Worm (Caenorhabditis elegans) whole organism, L2 larva: Measurements from ENCODE around the gene B0280.11.

ENCODE experiments used
- C34F6.9 ChIP-seq: fragments of 150-350 bp; optimal IDR thresholded peaks from 2 replicates; lab custom pipeline; 2014; ENCODE audit warnings: missing biosample characterization, missing genetic modification characterization
- R02D3.7 ChIP-seq: fragments of 150-350 bp; optimal IDR thresholded peaks from 2 replicates; lab custom pipeline; 2014; ENCODE audit warnings: missing biosample characterization, missing genetic modification characterization
- Y55F3AM.14 ChIP-seq: fragments of 200-800 bp; sonication (Bioruptor generic); optimal IDR thresholded peaks from 2 replicates; lab custom pipeline; 2018; ENCODE audit warnings: mild to moderate bottlenecking, missing genetic modification characterization, missing compliant biosample characterization
- ZK546.5 ChIP-seq: sonication (generic microtip); optimal IDR thresholded peaks from 2 replicates; lab custom pipeline; 2017; ENCODE audit warnings: missing biosample characterization, missing genetic modification characterization
- alr-1 ChIP-seq: fragments of 150-350 bp; optimal IDR thresholded peaks from 2 replicates; lab custom pipeline; 2014; ENCODE audit warnings: missing biosample characterization, missing genetic modification characterization
- ama-1 ChIP-seq: fragments of 150-350 bp; optimal IDR thresholded peaks from 2 replicates; lab custom pipeline; 2018; ENCODE audit warnings: inconsistent platforms
- blmp-1 ChIP-seq: sonication (generic microtip); optimal IDR thresholded peaks from 2 replicates; lab custom pipeline; 2017; ENCODE audit warnings: missing genetic modification characterization, mild to moderate bottlenecking, missing compliant biosample characterization, antibody characterized with exemption, moderate library complexity; ENCODE audit not compliant: insufficient read depth
- ceh-16 ChIP-seq: fragments of 150-350 bp; optimal IDR thresholded peaks from 2 replicates; lab custom pipeline; 2014; ENCODE audit warnings: missing biosample characterization, missing genetic modification characterization
- ceh-82 ChIP-seq: fragments of 150-350 bp; optimal IDR thresholded peaks from 2 replicates; lab custom pipeline; 2014; ENCODE audit warnings: missing biosample characterization, missing genetic modification characterization
- crh-2 ChIP-seq: sonication (generic microtip); optimal IDR thresholded peaks from 2 replicates; lab custom pipeline; 2017; ENCODE audit warnings: missing biosample characterization, missing genetic modification characterization
- dmd-4 ChIP-seq: sonication (generic microtip); optimal IDR thresholded peaks from 2 replicates; lab custom pipeline; 2017; ENCODE audit warnings: missing biosample characterization, missing genetic modification characterization
- egl-27 ChIP-seq: sonication (generic microtip); optimal IDR thresholded peaks from 3 replicates; lab custom pipeline; 2017; ENCODE audit warnings: missing biosample characterization, missing genetic modification reagents, missing genetic modification characterization
- elt-1 ChIP-seq: fragments of 150-350 bp; optimal IDR thresholded peaks from 2 replicates; lab custom pipeline; 2014; ENCODE audit warnings: missing biosample characterization, missing genetic modification characterization
- elt-3 ChIP-seq: sonication (generic microtip); optimal IDR thresholded peaks from 2 replicates; lab custom pipeline; 2017; ENCODE audit warnings: missing biosample characterization, missing genetic modification characterization
- fos-1 ChIP-seq: fragments of 150-350 bp; optimal IDR thresholded peaks from 2 replicates; lab custom pipeline; 2014; ENCODE audit warnings: missing biosample characterization, missing genetic modification characterization
- gmeb-1 ChIP-seq: fragments of 150-350 bp; optimal IDR thresholded peaks from 2 replicates; lab custom pipeline; 2014; ENCODE audit warnings: missing biosample characterization, missing genetic modification characterization
- lin-11 ChIP-seq: fragments of 150-350 bp; sonication (generic microtip); optimal IDR thresholded peaks from 2 replicates; lab custom pipeline; 2014; ENCODE audit warnings: missing biosample characterization, missing genetic modification characterization, inconsistent platforms, mixed read lengths
- lin-13 ChIP-seq: fragments of 150-350 bp; optimal IDR thresholded peaks from 2 replicates; lab custom pipeline; 2014; ENCODE audit warnings: missing biosample characterization, missing genetic modification reagents, missing genetic modification characterization
- lin-39 ChIP-seq: fragments of 150-350 bp; optimal IDR thresholded peaks from 2 replicates; lab custom pipeline; 2014; ENCODE audit warnings: missing biosample characterization, missing genetic modification reagents, missing genetic modification characterization
- lsy-2 ChIP-seq, 2 experiments: fragments of 150-350 bp in 1 of 2; sonication (generic microtip) in 1 of 2; optimal IDR thresholded peaks; 2 replicates each; lab custom pipeline; 2014 to 2017; ENCODE audit warnings: missing biosample characterization in 2 of 2, missing genetic modification characterization in 2 of 2
- mab-5 ChIP-seq: fragments of 150-350 bp; optimal IDR thresholded peaks from 2 replicates; lab custom pipeline; 2014; ENCODE audit warnings: missing biosample characterization, missing genetic modification characterization
- mbf-1 ChIP-seq: sonication (generic microtip); optimal IDR thresholded peaks from 2 replicates; lab custom pipeline; 2017; ENCODE audit warnings: missing biosample characterization, missing genetic modification characterization
- mdl-1 ChIP-seq, 2 experiments: fragments of 150-350 bp in 1 of 2; sonication (generic microtip) in 1 of 2; optimal IDR thresholded peaks; 2 replicates each; lab custom pipeline; 2017; ENCODE audit warnings: missing biosample characterization in 2 of 2, missing genetic modification characterization in 2 of 2
- nhr-10 ChIP-seq: sonication (generic microtip); optimal IDR thresholded peaks from 2 replicates; lab custom pipeline; 2017; ENCODE audit warnings: missing biosample characterization, missing genetic modification characterization
- nhr-11 ChIP-seq: fragments of 150-350 bp; optimal IDR thresholded peaks from 2 replicates; lab custom pipeline; 2014; ENCODE audit warnings: missing biosample characterization, missing genetic modification characterization
- nhr-12 ChIP-seq: fragments of 150-350 bp; optimal IDR thresholded peaks from 2 replicates; lab custom pipeline; 2014; ENCODE audit warnings: missing biosample characterization, missing genetic modification characterization
- nhr-129 ChIP-seq: fragments of 150-350 bp; optimal IDR thresholded peaks from 2 replicates; lab custom pipeline; 2014; ENCODE audit warnings: missing biosample characterization, missing genetic modification characterization
- nhr-21 ChIP-seq: fragments of 150-350 bp; optimal IDR thresholded peaks from 2 replicates; lab custom pipeline; 2014; ENCODE audit warnings: missing biosample characterization, missing genetic modification characterization
- nhr-23 ChIP-seq: fragments of 150-350 bp; optimal IDR thresholded peaks from 2 replicates; lab custom pipeline; 2014; ENCODE audit warnings: missing biosample characterization, missing genetic modification reagents, missing genetic modification characterization
- nhr-237 ChIP-seq: fragments of 150-350 bp; optimal IDR thresholded peaks from 2 replicates; lab custom pipeline; 2014; ENCODE audit warnings: missing biosample characterization, missing genetic modification characterization
- nhr-25 ChIP-seq: fragments of 150-350 bp; sonication (generic microtip); optimal IDR thresholded peaks from 3 replicates; lab custom pipeline; 2014; ENCODE audit warnings: missing biosample characterization, missing genetic modification characterization
- nhr-6 ChIP-seq: fragments of 150-350 bp; optimal IDR thresholded peaks from 2 replicates; lab custom pipeline; 2014; ENCODE audit warnings: missing biosample characterization, missing genetic modification characterization
- nhr-77 ChIP-seq: fragments of 150-350 bp; optimal IDR thresholded peaks from 2 replicates; lab custom pipeline; 2014; ENCODE audit warnings: missing biosample characterization, missing genetic modification characterization
- peb-1 ChIP-seq: fragments of 150-350 bp; optimal IDR thresholded peaks from 2 replicates; lab custom pipeline; 2014; ENCODE audit warnings: missing biosample characterization, missing genetic modification characterization
- skn-1 ChIP-seq: sonication (generic microtip); optimal IDR thresholded peaks from 2 replicates; lab custom pipeline; 2017; ENCODE audit warnings: missing biosample characterization, missing genetic modification characterization
- sma-9 ChIP-seq, 2 experiments: fragments of 150-350 bp in 1 of 2; sonication (generic microtip) in 1 of 2; optimal IDR thresholded peaks; 2 replicates each; lab custom pipeline; 2014 to 2016; ENCODE audit warnings: missing genetic modification characterization in 2 of 2, mild to moderate bottlenecking in 1 of 2, missing biosample characterization in 1 of 2, missing compliant biosample characterization in 1 of 2, missing genetic modification reagents in 1 of 2, moderate library complexity in 1 of 2
- snpc-4 ChIP-seq: fragments of 150-350 bp; optimal IDR thresholded peaks from 2 replicates; lab custom pipeline; 2014; ENCODE audit warnings: missing biosample characterization, missing genetic modification characterization
- unc-39 ChIP-seq: fragments of 150-350 bp; optimal IDR thresholded peaks from 2 replicates; lab custom pipeline; 2014; ENCODE audit warnings: missing biosample characterization, missing genetic modification characterization
- unc-55 ChIP-seq: fragments of 150-350 bp; sonication (generic microtip); optimal IDR thresholded peaks from 3 replicates; lab custom pipeline; 2014; ENCODE audit warnings: missing biosample characterization, missing genetic modification reagents, missing genetic modification characterization
- unc-62 ChIP-seq: fragments of 150-350 bp; optimal IDR thresholded peaks from 2 replicates; lab custom pipeline; 2014; ENCODE audit warnings: missing biosample characterization, missing genetic modification reagents, missing genetic modification characterization
- zag-1 ChIP-seq: fragments of 150-350 bp; optimal IDR thresholded peaks from 2 replicates; lab custom pipeline; 2014; ENCODE audit warnings: missing biosample characterization, missing genetic modification characterization
- ztf-1 ChIP-seq: fragments of 200-800 bp; sonication (Bioruptor generic); conservative IDR thresholded peaks from 2 replicates; pipeline ENCODE4 v1.3.6; 2022; ENCODE audit warnings: missing genetic modification characterization, missing compliant biosample characterization
- ztf-11 ChIP-seq: sonication (generic microtip); optimal IDR thresholded peaks from 2 replicates; lab custom pipeline; 2017; ENCODE audit warnings: missing biosample characterization, missing genetic modification characterization
- ztf-4 ChIP-seq: fragments of 150-350 bp; optimal IDR thresholded peaks from 2 replicates; lab custom pipeline; 2014; ENCODE audit warnings: missing biosample characterization, missing genetic modification characterization

Gene B0280.11

DNA sequence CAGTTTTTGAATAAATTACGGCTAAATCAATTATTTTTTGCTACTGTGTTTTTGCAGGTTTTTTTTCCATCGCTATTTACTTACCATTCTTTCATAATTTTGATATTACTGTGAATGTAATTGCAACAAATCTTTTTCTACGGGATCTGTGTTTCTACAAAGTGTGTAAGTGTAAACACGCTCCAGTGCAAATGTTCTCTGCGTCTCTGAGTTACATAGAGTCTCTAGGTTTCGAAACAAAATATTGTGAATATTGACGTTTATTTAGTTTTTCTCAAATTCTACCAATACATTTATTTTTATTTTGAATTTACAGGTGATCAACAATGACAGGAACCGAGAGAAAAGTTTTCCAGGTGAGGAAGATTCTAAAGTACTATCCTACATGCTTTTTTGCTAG is 45.9 kb upstream of the B0280.11 start, which contains the start of gene yju-2 (continued):
- TF ChIP-seq dmd-4 (no peak), crh-2 (peak; percentile 67), nhr-6 (no peak), lin-39 (tag; lab: Kevin White, UChicago) (no peak)

DNA sequence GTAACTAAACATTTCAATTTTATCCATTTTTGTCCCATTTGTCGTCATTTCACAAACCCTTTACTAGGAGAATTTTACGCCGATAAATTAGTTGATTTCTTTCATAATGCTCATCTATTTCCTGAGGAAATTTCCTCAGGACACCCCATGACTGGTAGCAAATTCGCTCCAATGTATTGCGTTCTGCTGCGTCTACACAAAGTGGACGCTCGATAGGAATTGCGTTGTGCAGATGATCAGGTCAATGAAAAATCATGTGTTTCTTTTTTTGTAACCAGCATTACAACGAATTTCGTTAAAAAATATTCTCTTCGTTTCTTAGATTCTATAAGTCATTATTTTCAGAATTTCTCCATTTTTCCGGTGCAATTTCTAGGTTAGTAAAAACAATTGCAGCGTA is 43.7 kb upstream of the B0280.11 start, which contains the start of gene epg-4:
Gene epg-4 (plus strand): TSS at position 346 of the 400 bp plus-strand sequence.
- TF ChIP-seq nhr-23 (tag; lab: Kevin White, UChicago) (no peak), lin-13 (GFP tag; lab: Kevin White, UChicago) (no peak), unc-55 (GFP tag; lab: Kevin White, UChicago) (peak; percentile 57), crh-2 (peak; percentile 21), C34F6.9 (tag; lab: Kevin White, UChicago) (peak; percentile 76), nhr-129 (tag; lab: Kevin White, UChicago) (peak; percentile 78), fos-1 (tag; lab: Kevin White, UChicago) (peak; percentile 48), lin-39 (tag; lab: Kevin White, UChicago) (no peak), lsy-2 (tag; optimal IDR thresholded peaks at IDR 0.05; lab: Kevin White, UChicago) (peak in 1 of 2 experiments; percentile 57)

DNA sequence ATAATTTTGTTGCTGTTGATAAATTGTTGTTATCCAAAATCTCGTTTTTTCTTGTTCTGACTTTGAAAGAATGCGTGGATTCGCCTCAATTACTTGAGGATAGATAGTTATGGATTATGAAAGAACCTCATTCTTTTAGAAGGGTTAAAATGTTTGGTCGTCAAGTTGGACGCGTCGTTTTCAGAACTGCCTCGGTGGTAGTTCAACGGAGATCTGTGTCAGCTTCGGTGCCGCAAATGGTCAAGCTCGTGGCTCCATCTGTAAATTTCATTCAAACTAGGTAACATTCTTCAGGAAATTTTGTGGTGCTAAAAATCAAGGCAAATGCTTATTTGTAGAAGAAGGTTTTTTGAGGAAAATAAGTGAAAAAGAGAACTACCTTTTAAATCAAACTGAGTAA is 42.5 kb upstream of the B0280.11 start, which contains the start of gene ndab-2:
Gene ndab-2 (plus strand): TSS at position 140 of the 400 bp plus-strand sequence.
- peak; percentile 12 for TF ChIP-seq ztf-4 (tag; lab: Kevin White, UChicago)
- TF ChIP-seq nhr-23 (tag; lab: Kevin White, UChicago), result no peak
- TF ChIP-seq, all 48 proteins: peak for 1

DNA sequence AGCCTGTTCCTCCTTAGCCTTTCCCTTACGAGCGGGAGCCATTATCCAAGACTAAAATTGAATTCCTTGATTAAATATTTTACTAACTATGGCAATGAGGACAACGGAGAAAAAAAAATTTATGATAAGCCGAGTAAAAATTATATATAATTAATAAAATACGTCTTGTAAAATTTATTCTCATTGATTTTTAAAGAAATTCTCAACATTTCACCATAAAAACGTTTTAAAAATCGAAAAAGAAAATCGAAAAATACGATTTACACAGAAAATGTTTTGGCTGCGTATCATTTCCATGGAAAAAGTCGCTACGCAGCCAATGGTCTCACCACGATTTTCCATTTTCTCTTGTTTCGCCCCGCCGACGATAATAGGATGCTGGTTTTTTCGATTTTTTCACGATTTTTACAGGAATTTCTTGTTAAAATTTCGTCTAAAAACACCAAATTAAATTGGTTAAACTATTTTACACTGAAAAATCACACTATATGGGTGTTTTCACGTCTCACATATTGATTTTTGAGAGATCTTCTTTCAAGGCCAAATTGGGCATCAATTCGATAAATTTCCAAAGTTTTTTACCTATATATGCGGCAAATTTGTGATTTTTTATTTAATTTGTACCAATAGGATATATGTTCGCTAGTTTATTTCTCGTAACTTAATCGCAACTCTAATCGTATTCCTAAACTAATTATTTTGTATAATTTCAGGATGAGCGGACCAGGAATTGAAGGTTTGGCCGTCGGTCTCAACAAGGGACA is 41.6 kb upstream of the B0280.11 start, which contains the start of the genes rps-14 and rpl-36:
Gene rps-14 (minus strand): TSS at position 51 of the 764 bp plus-strand sequence.
Gene rpl-36 (plus strand): TSS at position 714 of the 764 bp plus-strand sequence.
- peak; percentile 91 for TF ChIP-seq lin-13 (GFP tag; lab: Kevin White, UChicago)
- peak; percentile 74 for TF ChIP-seq mab-5
- TF ChIP-seq nhr-77 (tag; lab: Kevin White, UChicago), result peak; percentile 23
- TF ChIP-seq unc-55 (GFP tag; lab: Kevin White, UChicago), result peak; percentile 93
- TF ChIP-seq ztf-11 (tag; lab: Kevin White, UChicago), result no peak
- peak; percentile 74 for TF ChIP-seq snpc-4 (tag; lab: Kevin White, UChicago)
- peak; percentile 80 for TF ChIP-seq ztf-4 (tag; lab: Kevin White, UChicago)
- TF ChIP-seq sma-9 (GFP tag; optimal IDR thresholded peaks at IDR 0.05; lab: Kevin White, UChicago), result peak; percentile 88
- TF ChIP-seq sma-9 (tag; optimal IDR thresholded peaks at IDR 0.05; lab: Kevin White, UChicago), result no peak
- TF ChIP-seq fos-1 (tag; lab: Kevin White, UChicago), result peak; percentile 71
- no peak for TF ChIP-seq dmd-4
- peak; percentile 83 to 96 for TF ChIP-seq lsy-2 (tag; optimal IDR thresholded peaks at IDR 0.05; lab: Kevin White, UChicago)
- no peak for TF ChIP-seq nhr-12 (tag; lab: Kevin White, UChicago)
- peak; percentile 95 for TF ChIP-seq C34F6.9 (tag; lab: Kevin White, UChicago)
- no peak for TF ChIP-seq mbf-1 (tag; lab: Kevin White, UChicago)
- TF ChIP-seq ZK546.5 (tag; lab: Kevin White, UChicago), result peak; percentile 87
- peak; percentile 47 for TF ChIP-seq nhr-10 (tag; lab: Kevin White, UChicago)
- no peak for TF ChIP-seq nhr-11 (tag; lab: Kevin White, UChicago)
- no peak for TF ChIP-seq nhr-237
- TF ChIP-seq mdl-1 (tag; optimal IDR thresholded peaks at IDR 0.05; lab: Kevin White, UChicago), result peak in 1 of 2 experiments; percentile 19
- peak; percentile 91 for TF ChIP-seq nhr-21 (tag; lab: Kevin White, UChicago)
- peak; percentile 74 for TF ChIP-seq ceh-16 (tag; lab: Kevin White, UChicago)
- no peak for TF ChIP-seq peb-1 (tag; lab: Kevin White, UChicago)
- TF ChIP-seq unc-39 (tag; lab: Kevin White, UChicago), result no peak
- TF ChIP-seq crh-2, result peak; percentile 94
- TF ChIP-seq ama-1 (lab: Kevin White, UChicago), result peak; percentile 87
- TF ChIP-seq zag-1 (tag; lab: Kevin White, UChicago), result no peak
- no peak for TF ChIP-seq ztf-1 (GFP tag; lab: Robert Waterston, UW)
- peak; percentile 23 for TF ChIP-seq ceh-82 (tag; lab: Kevin White, UChicago)
- TF ChIP-seq skn-1 (tag; lab: Kevin White, UChicago), result no peak
- TF ChIP-seq nhr-25, result peak; percentile 93
- peak; percentile 88 for TF ChIP-seq blmp-1 (tag; lab: Kevin White, UChicago)
- TF ChIP-seq alr-1, result no peak
- peak; percentile 79 for TF ChIP-seq lin-11 (tag; lab: Kevin White, UChicago)
- TF ChIP-seq lin-39 (tag; lab: Kevin White, UChicago), result no peak
- TF ChIP-seq nhr-23 (tag; lab: Kevin White, UChicago), result no peak
- no peak for TF ChIP-seq Y55F3AM.14 (GFP tag; lab: Kevin White, UChicago)
- TF ChIP-seq R02D3.7, result peak; percentile 44
- TF ChIP-seq elt-3 (tag; lab: Kevin White, UChicago), result no peak
- peak; percentile 91 for TF ChIP-seq egl-27 (tag; lab: Kevin White, UChicago)
- peak; percentile 88 for TF ChIP-seq gmeb-1 (tag; lab: Kevin White, UChicago)
- TF ChIP-seq nhr-6, result peak; percentile 91
- TF ChIP-seq unc-62, result no peak
- no peak for TF ChIP-seq elt-1
